Worm (Caenorhabditis elegans) whole organism, mixed stage, embryonic: ENCODE data around the gene clec-238.

ENCODE experiments used
- M03D4.4 ChIP-seq: sonication (generic microtip); optimal IDR thresholded peaks from 2 replicates; lab custom pipeline; 2017; ENCODE audit warnings: mild to moderate bottlenecking, missing genetic modification characterization, missing compliant biosample characterization
- bed-3 ChIP-seq: fragments of 200-800 bp; sonication (Bioruptor generic); optimal IDR thresholded peaks from 3 replicates; lab custom pipeline; 2018; ENCODE audit warnings: mild to moderate bottlenecking, missing genetic modification characterization, moderate library complexity, missing compliant biosample characterization
- blmp-1 ChIP-seq: fragments of 150-350 bp; optimal IDR thresholded peaks from 2 replicates; lab custom pipeline; 2014; ENCODE audit warnings: missing biosample characterization, missing genetic modification characterization
- ceh-39 ChIP-seq: fragments of 150-350 bp; optimal IDR thresholded peaks from 2 replicates; lab custom pipeline; 2014; ENCODE audit warnings: missing biosample characterization, missing genetic modification characterization
- ceh-43 ChIP-seq: fragments of 200-800 bp; sonication (Bioruptor generic); optimal IDR thresholded peaks from 2 replicates; lab custom pipeline; 2018; ENCODE audit warnings: mild to moderate bottlenecking, missing genetic modification characterization, moderate library complexity, missing compliant biosample characterization
- ceh-83 ChIP-seq: fragments of 200-800 bp; sonication (Bioruptor generic); optimal IDR thresholded peaks from 2 replicates; lab custom pipeline; 2018; ENCODE audit warnings: mild to moderate bottlenecking, missing genetic modification characterization, missing compliant biosample characterization
- ces-1 ChIP-seq: fragments of 150-350 bp; optimal IDR thresholded peaks from 2 replicates; lab custom pipeline; 2014; ENCODE audit warnings: missing biosample characterization, missing genetic modification reagents, missing genetic modification characterization
- cnd-1 ChIP-seq: fragments of 200-800 bp; sonication (Bioruptor generic); optimal IDR thresholded peaks from 2 replicates; lab custom pipeline; 2018; ENCODE audit warnings: mild to moderate bottlenecking, missing genetic modification characterization, missing compliant biosample characterization
- drap-1 ChIP-seq: fragments of 200-800 bp; sonication (Bioruptor generic); optimal IDR thresholded peaks from 3 replicates; lab custom pipeline; 2018; ENCODE audit warnings: mild to moderate bottlenecking, missing genetic modification characterization, missing compliant biosample characterization
- elt-1 ChIP-seq: sonication (generic microtip); optimal IDR thresholded peaks from 2 replicates; lab custom pipeline; 2017; ENCODE audit warnings: missing genetic modification characterization, mild to moderate bottlenecking, missing compliant biosample characterization, antibody characterized with exemption, moderate library complexity, borderline replicate concordance; ENCODE audit not compliant: insufficient read depth
- elt-3 ChIP-seq: fragments of 150-350 bp; optimal IDR thresholded peaks from 2 replicates; lab custom pipeline; 2014; ENCODE audit warnings: missing biosample characterization, missing genetic modification characterization
- flh-1 ChIP-seq: fragments of 200-800 bp; sonication (Bioruptor generic); optimal IDR thresholded peaks from 2 replicates; lab custom pipeline; 2018; ENCODE audit warnings: mild to moderate bottlenecking, missing genetic modification characterization, moderate library complexity, missing compliant biosample characterization
- ham-2 ChIP-seq: fragments of 200-800 bp; sonication (Bioruptor generic); optimal IDR thresholded peaks from 2 replicates; lab custom pipeline; 2018; ENCODE audit warnings: mild to moderate bottlenecking, missing genetic modification characterization, missing compliant biosample characterization
- hlh-1 ChIP-seq: fragments of 150-350 bp; optimal IDR thresholded peaks from 2 replicates; lab custom pipeline; 2014; ENCODE audit warnings: missing biosample characterization, missing genetic modification reagents, missing genetic modification characterization
- lin-32 ChIP-seq: fragments of 200-800 bp; sonication (Bioruptor generic); optimal IDR thresholded peaks from 2 replicates; lab custom pipeline; 2018; ENCODE audit warnings: mild to moderate bottlenecking, missing genetic modification characterization, missing compliant biosample characterization
- lsy-2 ChIP-seq: fragments of 150-350 bp; optimal IDR thresholded peaks from 2 replicates; lab custom pipeline; 2014; ENCODE audit warnings: missing biosample characterization, missing genetic modification characterization
- mab-5 ChIP-seq: fragments of 150-350 bp; optimal IDR thresholded peaks from 2 replicates; lab custom pipeline; 2014; ENCODE audit warnings: missing biosample characterization, missing genetic modification characterization
- mep-1 ChIP-seq: fragments of 150-350 bp; optimal IDR thresholded peaks from 2 replicates; lab custom pipeline; 2017; ENCODE audit warnings: missing biosample characterization, missing genetic modification reagents, missing genetic modification characterization, inconsistent platforms
- mls-2 ChIP-seq: sonication (generic microtip); optimal IDR thresholded peaks from 2 replicates; lab custom pipeline; 2016; ENCODE audit warnings: mild to moderate bottlenecking, missing genetic modification characterization, moderate library complexity, missing compliant biosample characterization
- nhr-12 ChIP-seq: fragments of 150-350 bp; optimal IDR thresholded peaks from 2 replicates; lab custom pipeline; 2014; ENCODE audit warnings: missing biosample characterization, missing genetic modification characterization
- nhr-237 ChIP-seq: fragments of 150-350 bp; optimal IDR thresholded peaks from 2 replicates; lab custom pipeline; 2014; ENCODE audit warnings: missing biosample characterization, missing genetic modification characterization
- nhr-28 ChIP-seq: fragments of 150-350 bp; optimal IDR thresholded peaks from 2 replicates; lab custom pipeline; 2014; ENCODE audit warnings: missing biosample characterization, missing genetic modification characterization
- nhr-76 ChIP-seq: sonication (generic microtip); optimal IDR thresholded peaks from 2 replicates; lab custom pipeline; 2017; ENCODE audit warnings: missing biosample characterization, missing genetic modification characterization
- pha-4 ChIP-seq: fragments of 150-350 bp; optimal IDR thresholded peaks from 2 replicates; lab custom pipeline; 2018; ENCODE audit warnings: missing biosample characterization, missing genetic modification reagents, missing genetic modification characterization
- sem-2 ChIP-seq: fragments of 200-800 bp; sonication (Bioruptor generic); optimal IDR thresholded peaks from 2 replicates; lab custom pipeline; 2018; ENCODE audit warnings: mild to moderate bottlenecking, missing genetic modification characterization, missing compliant biosample characterization
- sptf-1 ChIP-seq: sonication (generic microtip); optimal IDR thresholded peaks from 2 replicates; lab custom pipeline; 2017; ENCODE audit warnings: mild to moderate bottlenecking, missing genetic modification characterization, moderate library complexity, missing compliant biosample characterization
- tbx-8 ChIP-seq: fragments of 200-800 bp; sonication (Bioruptor generic); optimal IDR thresholded peaks from 2 replicates; lab custom pipeline; 2018; ENCODE audit warnings: mild to moderate bottlenecking, missing genetic modification characterization, moderate library complexity, missing compliant biosample characterization
- unc-120 ChIP-seq: sonication (generic microtip); optimal IDR thresholded peaks from 2 replicates; lab custom pipeline; 2017; ENCODE audit warnings: missing genetic modification characterization, missing compliant biosample characterization; ENCODE audit not compliant: poor library complexity, severe bottlenecking
- unc-39 ChIP-seq: fragments of 150-350 bp; optimal IDR thresholded peaks from 2 replicates; lab custom pipeline; 2014; ENCODE audit warnings: missing biosample characterization, missing genetic modification characterization
- unc-62 ChIP-seq: fragments of 150-350 bp; optimal IDR thresholded peaks from 2 replicates; lab custom pipeline; 2014; ENCODE audit warnings: missing biosample characterization, missing genetic modification reagents, missing genetic modification characterization
- ztf-11 ChIP-seq: fragments of 150-350 bp; optimal IDR thresholded peaks from 2 replicates; lab custom pipeline; 2014; ENCODE audit warnings: missing biosample characterization, missing genetic modification characterization

clec-238 gene

ce11 chrV:16951504-16951903 lies at the start of gene clec-238:
clec-238 (plus strand) TSS chrV:16951804.
- TF ChIP-seq flh-1 (GFP tag; lab: Kevin White, UChicago) = no peak
- TF ChIP-seq bed-3 (GFP tag; lab: Kevin White, UChicago) = no peak
- no peak for TF ChIP-seq M03D4.4
- TF ChIP-seq ztf-11 (tag; lab: Kevin White, UChicago) = no peak
- no peak for TF ChIP-seq pha-4 (tag; lab: Kevin White, UChicago)
- TF ChIP-seq drap-1 (GFP tag; lab: Kevin White, UChicago) = no peak
- TF ChIP-seq nhr-76 = no peak
- TF ChIP-seq mls-2 = no peak
- no peak for TF ChIP-seq lsy-2 (tag; lab: Kevin White, UChicago)
- no peak for TF ChIP-seq unc-120 (tag; lab: Kevin White, UChicago)
- no peak for TF ChIP-seq ces-1 (GFP tag; lab: Kevin White, UChicago)
- TF ChIP-seq nhr-237 (tag; lab: Kevin White, UChicago) = no peak
- TF ChIP-seq ceh-43 (GFP tag; lab: Kevin White, UChicago) = no peak
- no peak for TF ChIP-seq unc-39 (tag; lab: Kevin White, UChicago)
- no peak for TF ChIP-seq cnd-1
- TF ChIP-seq ceh-39 = no peak

ce11 chrV:16902726-16903125 lies 48.9 kb upstream of the clec-238 start, which contains the start of gene srd-68:
srd-68 (minus strand) TSS chrV:16902826.
- TF ChIP-seq bed-3 (GFP tag; lab: Kevin White, UChicago) = no peak
- no peak for TF ChIP-seq ceh-39
- no peak for TF ChIP-seq tbx-8 (GFP tag; lab: Kevin White, UChicago)
- TF ChIP-seq elt-3 (tag; lab: Kevin White, UChicago) = no peak
- no peak for TF ChIP-seq cnd-1
- no peak for TF ChIP-seq hlh-1 (tag; lab: Kevin White, UChicago)
- TF ChIP-seq blmp-1 (tag; lab: Kevin White, UChicago) = no peak
- no peak for TF ChIP-seq nhr-28 (tag; lab: Kevin White, UChicago)
- no peak for TF ChIP-seq ces-1 (GFP tag; lab: Kevin White, UChicago)
- TF ChIP-seq ztf-11 (tag; lab: Kevin White, UChicago) = no peak
- TF ChIP-seq unc-39 (tag; lab: Kevin White, UChicago) = no peak
- no peak for TF ChIP-seq ham-2 (GFP tag; lab: Kevin White, UChicago)
- TF ChIP-seq elt-1 = no peak
- TF ChIP-seq pha-4 (tag; lab: Kevin White, UChicago) = no peak
- TF ChIP-seq lsy-2 (tag; lab: Kevin White, UChicago) = no peak
- no peak for TF ChIP-seq nhr-76
- no peak for TF ChIP-seq mab-5 (tag; lab: Kevin White, UChicago)
- TF ChIP-seq nhr-237 (tag; lab: Kevin White, UChicago) = no peak

ce11 chrV:16904612-16905011 lies 47.0 kb upstream of the clec-238 start, which contains the start of gene nhr-262:
nhr-262 (plus strand) TSS chrV:16904912.
- TF ChIP-seq ztf-11 (tag; lab: Kevin White, UChicago) = no peak
- no peak for TF ChIP-seq mep-1 (tag; lab: Kevin White, UChicago)
- TF ChIP-seq ham-2 (GFP tag; lab: Kevin White, UChicago) = no peak
- no peak for TF ChIP-seq lin-32 (GFP tag; lab: Kevin White, UChicago)
- no peak for TF ChIP-seq ces-1 (GFP tag; lab: Kevin White, UChicago)
- no peak for TF ChIP-seq flh-1 (GFP tag; lab: Kevin White, UChicago)
- TF ChIP-seq ceh-83 = no peak
- TF ChIP-seq nhr-28 (tag; lab: Kevin White, UChicago) = no peak
- TF ChIP-seq sptf-1 = no peak
- no peak for TF ChIP-seq ceh-43 (GFP tag; lab: Kevin White, UChicago)
- no peak for TF ChIP-seq unc-39 (tag; lab: Kevin White, UChicago)
- TF ChIP-seq tbx-8 (GFP tag; lab: Kevin White, UChicago) = no peak
- no peak for TF ChIP-seq nhr-237 (tag; lab: Kevin White, UChicago)
- TF ChIP-seq drap-1 (GFP tag; lab: Kevin White, UChicago) = no peak
- TF ChIP-seq ceh-39 = no peak
- TF ChIP-seq sem-2 = no peak

ce11 chrV:16909871-16910270 lies 41.7 kb upstream of the clec-238 start, which contains the start of gene F09C6.16:
F09C6.16 (minus strand) TSS chrV:16909971.
- no peak for TF ChIP-seq unc-62 (GFP tag; lab: Kevin White, UChicago)
- no peak for TF ChIP-seq blmp-1 (tag; lab: Kevin White, UChicago)
- TF ChIP-seq elt-3 (tag; lab: Kevin White, UChicago) = no peak
- TF ChIP-seq tbx-8 (GFP tag; lab: Kevin White, UChicago) = no peak
- TF ChIP-seq ham-2 (GFP tag; lab: Kevin White, UChicago) = no peak
- no peak for TF ChIP-seq nhr-12
- no peak for TF ChIP-seq mep-1 (tag; lab: Kevin White, UChicago)
- no peak for TF ChIP-seq lin-32 (GFP tag; lab: Kevin White, UChicago)
- TF ChIP-seq ces-1 (GFP tag; lab: Kevin White, UChicago) = no peak
- no peak for TF ChIP-seq ceh-83
- TF ChIP-seq ceh-43 (GFP tag; lab: Kevin White, UChicago) = no peak
- TF ChIP-seq M03D4.4 = no peak
